Worm (Caenorhabditis elegans) whole organism, young adult: ENCODE results near the gene C52A10.3.

Experiments
- F10E7.11 ChIP-seq: sonication (generic microtip); optimal IDR thresholded peaks from 2 replicates; lab custom pipeline; 2017; ENCODE audit warnings: mild to moderate bottlenecking, missing genetic modification characterization, moderate library complexity, missing compliant biosample characterization
- F52B5.7 ChIP-seq: sonication (generic microtip); optimal IDR thresholded peaks from 2 replicates; lab custom pipeline; 2016; ENCODE audit warnings: mild to moderate bottlenecking, missing genetic modification characterization, missing compliant biosample characterization
- F55B11.4 ChIP-seq: sonication (generic microtip); optimal IDR thresholded peaks from 2 replicates; lab custom pipeline; 2016; ENCODE audit warnings: missing compliant biosample characterization, missing genetic modification characterization, borderline replicate concordance; ENCODE audit not compliant: insufficient read depth
- F57A8.1 ChIP-seq: fragments of 200-800 bp; sonication (Bioruptor generic); optimal IDR thresholded peaks from 2 replicates; lab custom pipeline; 2018; ENCODE audit warnings: mild to moderate bottlenecking, missing genetic modification characterization, moderate library complexity, missing compliant biosample characterization
- F57C9.4 ChIP-seq: sonication (generic microtip); optimal IDR thresholded peaks from 2 replicates; lab custom pipeline; 2017; ENCODE audit warnings: mild to moderate bottlenecking, missing genetic modification characterization, missing compliant biosample characterization
- Y53G8AR.9 ChIP-seq: fragments of 200-800 bp; sonication (Bioruptor generic); conservative IDR thresholded peaks from 2 replicates; pipeline ENCODE4 v1.3.6; 2022; ENCODE audit warnings: missing genetic modification reagents, missing genetic modification characterization, missing compliant biosample characterization
- Y79H2A.3 ChIP-seq: fragments of 200-800 bp; sonication (Bioruptor generic); conservative IDR thresholded peaks from 2 replicates; pipeline ENCODE4 v1.3.6; 2022; ENCODE audit warnings: missing genetic modification reagents, missing genetic modification characterization, missing compliant biosample characterization
- athp-1 ChIP-seq: sonication (generic microtip); optimal IDR thresholded peaks from 2 replicates; lab custom pipeline; 2017; ENCODE audit warnings: mild to moderate bottlenecking, missing genetic modification characterization, missing compliant biosample characterization
- attf-6 ChIP-seq: fragments of 200-800 bp; sonication (Bioruptor generic); IDR thresholded peaks from 2 replicates; pipeline ENCODE4 v1.3.6; 2022; ENCODE audit warnings: missing genetic modification reagents, missing genetic modification characterization, missing compliant biosample characterization
- bed-1 ChIP-seq: fragments of 200-800 bp; sonication (Bioruptor generic); IDR thresholded peaks from 2 replicates; pipeline ENCODE4 v1.3.6; 2022; ENCODE audit warnings: missing genetic modification reagents, missing genetic modification characterization, missing compliant biosample characterization
- bed-2 ChIP-seq: fragments of 200-800 bp; sonication (Bioruptor generic); IDR thresholded peaks from 2 replicates; pipeline ENCODE4 v1.3.6; 2022; ENCODE audit warnings: missing genetic modification reagents, missing genetic modification characterization, missing compliant biosample characterization
- ccch-3 ChIP-seq: fragments of 200-800 bp; sonication (Bioruptor generic); optimal IDR thresholded peaks from 2 replicates; lab custom pipeline; 2018; ENCODE audit warnings: mild to moderate bottlenecking, missing genetic modification characterization, missing compliant biosample characterization
- cebp-1 ChIP-seq, 2 experiments: fragments of 200-800 bp in 1 of 2; sonication (Bioruptor generic) in 1 of 2; sonication (generic microtip) in 1 of 2; IDR thresholded peaks in 1 of 2; optimal IDR thresholded peaks in 1 of 2; 2 replicates each; pipeline versions ENCODE4 v1.3.6 to Lab custom; 2017 to 2022; ENCODE audit warnings: missing compliant biosample characterization in 2 of 2, missing genetic modification characterization in 2 of 2, mild to moderate bottlenecking in 1 of 2, missing genetic modification reagents in 1 of 2, moderate library complexity in 1 of 2
- ceh-40 ChIP-seq: fragments of 200-800 bp; sonication (Bioruptor generic); IDR thresholded peaks from 2 replicates; pipeline ENCODE4 v1.3.6; 2022; ENCODE audit warnings: missing genetic modification characterization, missing compliant biosample characterization
- ceh-79 ChIP-seq: sonication (generic microtip); optimal IDR thresholded peaks from 2 replicates; lab custom pipeline; 2017; ENCODE audit warnings: mild to moderate bottlenecking, missing genetic modification characterization, missing compliant biosample characterization
- die-1 ChIP-seq: sonication (generic microtip); optimal IDR thresholded peaks from 2 replicates; lab custom pipeline; 2016; ENCODE audit warnings: missing genotype, mild to moderate bottlenecking, missing genetic modification characterization, missing compliant biosample characterization
- dox-1 ChIP-seq: fragments of 200-800 bp; sonication (Bioruptor generic); IDR thresholded peaks from 2 replicates; pipeline ENCODE4 v1.3.6; 2022; ENCODE audit warnings: missing genetic modification reagents, missing genetic modification characterization, missing compliant biosample characterization
- dpl-1 ChIP-seq: fragments of 150-350 bp; optimal IDR thresholded peaks from 2 replicates; lab custom pipeline; 2014; ENCODE audit warnings: missing biosample characterization, missing genetic modification reagents, missing genetic modification characterization
- ets-4 ChIP-seq: fragments of 200-800 bp; sonication (Bioruptor generic); optimal IDR thresholded peaks from 2 replicates; lab custom pipeline; 2018; ENCODE audit warnings: mild to moderate bottlenecking, missing genetic modification characterization, missing compliant biosample characterization
- fkh-3 ChIP-seq: sonication (generic microtip); optimal IDR thresholded peaks from 2 replicates; lab custom pipeline; 2016; ENCODE audit warnings: mild to moderate bottlenecking, missing genetic modification characterization, missing compliant biosample characterization
- hlh-12 ChIP-seq: sonication (generic microtip); optimal IDR thresholded peaks from 2 replicates; lab custom pipeline; 2016; ENCODE audit warnings: missing genetic modification characterization, missing compliant biosample characterization
- let-607 ChIP-seq, 2 experiments: fragments of 200-800 bp in 1 of 2; sonication (Bioruptor generic) in 1 of 2; sonication (generic microtip) in 1 of 2; optimal IDR thresholded peaks; 2 replicates each; lab custom pipeline; 2016 to 2018; ENCODE audit warnings: mild to moderate bottlenecking in 2 of 2, missing compliant biosample characterization in 2 of 2, missing genetic modification characterization in 2 of 2, moderate library complexity in 2 of 2, missing genotype in 1 of 2
- lin-35 ChIP-seq, 3 experiments: fragments of 150-350 bp in 2 of 3; sonication (generic microtip) in 1 of 3; optimal IDR thresholded peaks; 2 replicates each; lab custom pipeline; 2014 to 2018; ENCODE audit warnings: missing biosample characterization in 3 of 3, missing genetic modification characterization in 3 of 3, missing genetic modification reagents in 3 of 3
- lin-54 ChIP-seq: fragments of 200-800 bp; sonication (Bioruptor generic); optimal IDR thresholded peaks from 2 replicates; lab custom pipeline; 2018; ENCODE audit warnings: mild to moderate bottlenecking, missing genetic modification characterization, missing compliant biosample characterization
- lsl-1 ChIP-seq: fragments of 200-800 bp; sonication (Bioruptor generic); optimal IDR thresholded peaks from 2 replicates; lab custom pipeline; 2018; ENCODE audit warnings: mild to moderate bottlenecking, missing genetic modification characterization, moderate library complexity, missing compliant biosample characterization
- madf-6 ChIP-seq: fragments of 200-800 bp; sonication (Bioruptor generic); IDR thresholded peaks from 2 replicates; pipeline ENCODE4 v1.3.6; 2022; ENCODE audit warnings: missing genetic modification reagents, missing genetic modification characterization, missing compliant biosample characterization
- nhr-179 ChIP-seq: sonication (generic microtip); optimal IDR thresholded peaks from 2 replicates; lab custom pipeline; 2016; ENCODE audit warnings: mild to moderate bottlenecking, missing genetic modification characterization, missing compliant biosample characterization
- nhr-27 ChIP-seq: fragments of 200-800 bp; sonication (Bioruptor generic); optimal IDR thresholded peaks from 2 replicates; lab custom pipeline; 2018; ENCODE audit warnings: mild to moderate bottlenecking, missing genetic modification characterization, moderate library complexity, missing compliant biosample characterization
- rec-8 ChIP-seq, 2 experiments: sonication (generic microtip); optimal IDR thresholded peaks; 2 replicates each; lab custom pipeline; 2016; ENCODE audit warnings: mild to moderate bottlenecking in 2 of 2, missing genetic modification characterization in 2 of 2, missing genetic modification reagents in 2 of 2, missing genotype in 2 of 2, missing biosample characterization in 1 of 2, missing compliant biosample characterization in 1 of 2, moderate library complexity in 1 of 2
- sdz-38 ChIP-seq: sonication (generic microtip); optimal IDR thresholded peaks from 2 replicates; lab custom pipeline; 2016; ENCODE audit warnings: missing genotype, missing genetic modification characterization, missing compliant biosample characterization
- sea-2 ChIP-seq: fragments of 200-800 bp; sonication (Bioruptor generic); IDR thresholded peaks from 2 replicates; pipeline ENCODE4 v1.3.6; 2022; ENCODE audit warnings: missing genetic modification characterization, missing compliant biosample characterization
- snpc-4 ChIP-seq, 5 experiments: fragments of 150-350 bp in 1 of 5; sonication (generic microtip) in 4 of 5; optimal IDR thresholded peaks; 2 replicates each; lab custom pipeline; 2014 to 2018; ENCODE audit warnings: missing genetic modification characterization in 5 of 5, missing biosample characterization in 3 of 5, antibody characterized with exemption in 2 of 5, mild to moderate bottlenecking in 2 of 5, missing compliant biosample characterization in 2 of 5, missing genotype in 2 of 5, moderate library complexity in 2 of 5, missing genetic modification reagents in 1 of 5
- somi-1 ChIP-seq: fragments of 200-800 bp; sonication (Bioruptor generic); optimal IDR thresholded peaks from 2 replicates; lab custom pipeline; 2018; ENCODE audit warnings: mild to moderate bottlenecking, missing genetic modification characterization, missing compliant biosample characterization
- sptf-2 ChIP-seq: fragments of 200-800 bp; sonication (Bioruptor generic); optimal IDR thresholded peaks from 2 replicates; lab custom pipeline; 2018; ENCODE audit warnings: mild to moderate bottlenecking, missing genetic modification characterization, missing compliant biosample characterization
- tbp1 ChIP-seq: fragments of 200-800 bp; sonication (Bioruptor generic); optimal IDR thresholded peaks from 2 replicates; lab custom pipeline; 2018; ENCODE audit warnings: mild to moderate bottlenecking, missing genetic modification characterization, missing compliant biosample characterization
- tbx-9 ChIP-seq: sonication (generic microtip); optimal IDR thresholded peaks from 2 replicates; lab custom pipeline; 2016; ENCODE audit warnings: borderline replicate concordance, missing genetic modification characterization, inconsistent platforms, missing compliant biosample characterization
- xnd-1 ChIP-seq: sonication (generic microtip); optimal IDR thresholded peaks from 2 replicates; lab custom pipeline; 2016; ENCODE audit warnings: missing genotype, missing genetic modification reagents, missing genetic modification characterization, missing compliant biosample characterization
- ztf-22 ChIP-seq: fragments of 200-800 bp; sonication (Bioruptor generic); optimal IDR thresholded peaks from 2 replicates; lab custom pipeline; 2018; ENCODE audit warnings: mild to moderate bottlenecking, missing genetic modification characterization, moderate library complexity, missing compliant biosample characterization
- ztf-26 ChIP-seq: sonication (generic microtip); optimal IDR thresholded peaks from 2 replicates; lab custom pipeline; 2017; ENCODE audit warnings: missing genetic modification characterization, missing compliant biosample characterization
- ztf-28 ChIP-seq: fragments of 200-800 bp; sonication (Bioruptor generic); IDR thresholded peaks from 2 replicates; pipeline ENCODE4 v1.3.6; 2022; ENCODE audit warnings: missing genetic modification reagents, missing genetic modification characterization, missing compliant biosample characterization
- ztf-6 ChIP-seq: fragments of 200-800 bp; sonication (Bioruptor generic); IDR thresholded peaks from 2 replicates; pipeline ENCODE4 v1.3.6; 2022; ENCODE audit warnings: missing genetic modification reagents, missing genetic modification characterization, missing compliant biosample characterization

Gene C52A10.3

ce11 chrV:5284270-5284980 lies 45.1 kb upstream of the C52A10.3 start:
- peak; percentile 42 for TF ChIP-seq F55B11.4 (tag; lab: Kevin White, UChicago)
- TF ChIP-seq ztf-22 (GFP tag; lab: Kevin White, UChicago), result peak; percentile 80
- peak; percentile 10 for TF ChIP-seq athp-1 (tag; lab: Kevin White, UChicago)
- peak; percentile 61 for TF ChIP-seq sptf-2 (GFP tag; lab: Kevin White, UChicago)
- peak; percentile 76 for TF ChIP-seq ets-4 (GFP tag; lab: Kevin White, UChicago)
- peak; percentile 48 for TF ChIP-seq die-1 (tag; lab: Kevin White, UChicago)
- peak; percentile 57 for TF ChIP-seq fkh-3
- TF ChIP-seq rec-8 (tag; optimal IDR thresholded peaks at IDR 0.05; lab: Kevin White, UChicago), result peak; percentile 3 to 18
- TF ChIP-seq nhr-179 (tag; lab: Kevin White, UChicago), result peak; percentile 15
- TF ChIP-seq F57A8.1 (GFP tag; lab: Kevin White, UChicago), result peak; percentile 52
- peak; percentile 5 for TF ChIP-seq lin-54
- peak; percentile 51 for TF ChIP-seq nhr-27 (tag; lab: Kevin White, UChicago)
- peak; percentile 58 for TF ChIP-seq hlh-12
- TF ChIP-seq ceh-79 (tag; lab: Kevin White, UChicago), result peak; percentile 72

DNA sequence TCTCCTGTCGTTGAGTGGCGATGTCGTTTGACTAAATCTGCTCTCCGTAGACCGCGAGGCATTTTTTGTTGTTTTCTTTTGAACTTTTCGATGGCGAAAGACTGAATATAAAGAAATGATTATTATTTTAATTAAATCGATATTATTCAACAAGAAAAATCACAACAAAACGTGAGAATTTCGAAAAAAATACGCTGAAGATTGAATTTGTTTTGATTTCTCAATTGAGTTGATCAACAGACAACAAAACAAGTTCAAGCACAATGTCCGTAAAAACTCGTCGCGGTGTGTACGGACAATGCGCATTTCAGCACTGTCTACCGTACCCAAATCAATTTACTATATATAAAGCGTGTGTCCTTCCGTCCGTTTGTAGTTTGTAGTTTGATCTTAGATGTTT lies 38.7 kb upstream of the C52A10.3 start, which contains the start of gene B0238.9:
Gene B0238.9 (minus strand): TSS at position 101 of the 400 bp plus-strand sequence.
- TF ChIP-seq lsl-1 (GFP tag; lab: Kevin White, UChicago) (peak; percentile 26), F57C9.4 (tag; lab: Kevin White, UChicago) (no peak)

DNA sequence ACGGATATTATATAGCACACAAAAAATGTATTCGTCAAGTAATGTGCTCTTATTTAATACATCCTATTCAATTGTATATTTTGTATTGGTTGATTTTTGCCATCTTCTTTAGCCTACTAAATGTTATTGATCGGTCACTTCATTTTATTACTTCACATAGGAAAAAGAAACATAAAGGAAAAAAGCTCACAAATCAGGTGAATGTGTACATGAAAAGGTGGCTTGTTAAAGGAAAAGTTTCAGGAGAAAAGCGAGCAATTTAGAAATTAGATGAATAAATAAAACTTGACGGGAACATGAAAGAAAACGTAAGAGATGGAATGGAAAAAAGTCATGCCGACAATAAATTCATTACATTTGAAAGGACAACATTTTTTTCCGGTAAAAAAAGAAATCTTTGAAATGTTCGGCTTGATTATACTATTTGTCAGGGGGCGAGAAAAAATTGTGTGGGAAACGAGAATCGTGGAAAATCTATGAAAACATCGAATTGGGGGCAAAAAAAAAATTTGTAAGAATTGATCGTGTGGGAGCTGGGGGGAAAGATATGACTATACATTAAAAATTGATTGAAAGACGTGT lies 36.2 kb upstream of the C52A10.3 start:
- no peak for TF ChIP-seq dox-1 (GFP tag; lab: Robert Waterston, UW)
- peak; percentile 41 for TF ChIP-seq F52B5.7 (tag; lab: Kevin White, UChicago)
- TF ChIP-seq cebp-1 (GFP tag; IDR thresholded peaks at IDR 0.05; lab: Robert Waterston, UW), result no peak
- TF ChIP-seq cebp-1 (tag; optimal IDR thresholded peaks at IDR 0.05; lab: Kevin White, UChicago), result peak; percentile 58
- no peak for TF ChIP-seq F10E7.11 (tag; lab: Kevin White, UChicago)
- TF ChIP-seq dpl-1 (GFP tag; lab: Kevin White, UChicago), result no peak
- TF ChIP-seq sdz-38, result no peak
- no peak for TF ChIP-seq xnd-1 (tag; lab: Kevin White, UChicago)
- TF ChIP-seq lin-35 (GFP tag; optimal IDR thresholded peaks at IDR 0.05; lab: Kevin White, UChicago), result peak in 1 of 3 experiments; percentile 64
- no peak for TF ChIP-seq ztf-26 (tag; lab: Kevin White, UChicago)
- TF ChIP-seq attf-6 (GFP tag; lab: Robert Waterston, UW), result 0 out of 2 replicates have a peak, but pooled peaks have one; percentile 47
- TF ChIP-seq die-1 (tag; lab: Kevin White, UChicago), result peak; percentile 38
- TF ChIP-seq tbx-9, result no peak
- TF ChIP-seq bed-1, result no peak
- TF ChIP-seq madf-6 (GFP tag; lab: Robert Waterston, UW), result peak; percentile 58
- no peak for TF ChIP-seq ztf-6 (GFP tag; lab: Robert Waterston, UW)
- TF ChIP-seq let-607 (tag; optimal IDR thresholded peaks at IDR 0.05; lab: Kevin White, UChicago), result no peak
- TF ChIP-seq F57C9.4 (tag; lab: Kevin White, UChicago), result no peak
- no peak for TF ChIP-seq ccch-3 (GFP tag; lab: Kevin White, UChicago)
- TF ChIP-seq Y53G8AR.9, result peak; percentile 63; the same call in 1 of the 2 replicates
- no peak for TF ChIP-seq somi-1
- peak; percentile 52 for TF ChIP-seq athp-1 (tag; lab: Kevin White, UChicago)
- no peak for TF ChIP-seq ceh-40 (GFP tag; lab: Robert Waterston, UW)
- no peak for TF ChIP-seq sea-2
- peak; percentile 29 for TF ChIP-seq tbp1 (GFP tag; lab: Kevin White, UChicago)
- no peak for TF ChIP-seq bed-2
- TF ChIP-seq Y79H2A.3, result no peak
- no peak for TF ChIP-seq snpc-4 (GFP tag; optimal IDR thresholded peaks at IDR 0.05; lab: Kevin White, UChicago)
- no peak for TF ChIP-seq snpc-4 (tag; optimal IDR thresholded peaks at IDR 0.05; lab: Kevin White, UChicago)
- TF ChIP-seq ztf-28, result no peak
- TF ChIP-seq lin-54, result peak; percentile 33
- TF ChIP-seq sptf-2 (GFP tag; lab: Kevin White, UChicago), result no peak
